6 fruit fly cellular contexts compared by ENCODE assay signal in genomic region chr3R:21349039-21349781, dm6.
A peak's percentile ranks its signal among the peaks of the same experiment; 100 is the strongest.
TF ChIP-seq lines count a peak whose summit lies in the region.

Gene aus (minus strand): TSS chr3R:21349601.

- peak; percentile 10 to 55 for TF ChIP-seq CTCF in S2 (optimal IDR thresholded peaks at IDR 0.05; lab: Kevin White, UChicago)
- TF ChIP-seq CTCF in whole organism, embryonic (GFP tag; optimal IDR thresholded peaks at IDR 0.05; lab: Kevin White, UChicago) = peak; percentile 61

TF ChIP-seq in whole organism, adult, 20 proteins besides CTCF, POLR2A, EP300 and RAD21:
- TF ChIP-seq ovo (GFP tag; optimal IDR thresholded peaks at IDR 0.05; lab: Kevin White, UChicago) (peak; percentile 83), CG7045 (GFP tag; optimal IDR thresholded peaks at IDR 0.05; lab: Kevin White, UChicago) (no peak), CG5204 (GFP tag; optimal IDR thresholded peaks at IDR 0.05; lab: Kevin White, UChicago) (no peak), bab1 (GFP tag; optimal IDR thresholded peaks at IDR 0.05; lab: Kevin White, UChicago) (peak; percentile 19), toe (GFP tag; optimal IDR thresholded peaks at IDR 0.05; lab: Kevin White, UChicago) (no peak), Mnt (GFP tag; optimal IDR thresholded peaks at IDR 0.05; lab: Kevin White, UChicago) (peak; percentile 25), cic (GFP tag; optimal IDR thresholded peaks at IDR 0.05; lab: Kevin White, UChicago) (peak; percentile 39), CG12768 (GFP tag; optimal IDR thresholded peaks at IDR 0.05; lab: Kevin White, UChicago) (peak; percentile 51), pad (GFP tag; optimal IDR thresholded peaks at IDR 0.05; lab: Kevin White, UChicago) (peak; percentile 92), CG33017 (tag; optimal IDR thresholded peaks at IDR 0.05; lab: Kevin White, UChicago) (peak; percentile 5), CG11617 (GFP tag; optimal IDR thresholded peaks at IDR 0.05; lab: Kevin White, UChicago) (no peak), kay (GFP tag; lab: Kevin White, UChicago; ENCODE audit: borderline replicate concordance) (no peak)

TF ChIP-seq in whole organism, embryonic, 481 proteins besides CTCF, POLR2A, EP300 and RAD21 (continues in another document):
- TF ChIP-seq sna (GFP tag; IDR thresholded peaks at IDR 0.05; lab: Robert Waterston, UW; ENCODE audit: partially characterized antibody) (no peak), Mes4 (GFP tag; optimal IDR thresholded peaks at IDR 0.05; lab: Kevin White, UChicago) (no peak), CG8924 (tag; optimal IDR thresholded peaks at IDR 0.05; lab: Kevin White, UChicago) (peak; percentile 53), Sox102F (GFP tag; optimal IDR thresholded peaks at IDR 0.05; lab: Kevin White, UChicago) (no peak), danr (GFP tag; IDR thresholded peaks at IDR 0.05; lab: Robert Waterston, UW) (no peak), sr (GFP tag; IDR thresholded peaks at IDR 0.05; lab: Robert Waterston, UW) (no peak), HLHmδ (GFP tag; optimal IDR thresholded peaks at IDR 0.05; lab: Kevin White, UChicago) (peak; percentile 59), fd102C (GFP tag; optimal IDR thresholded peaks at IDR 0.05; lab: Kevin White, UChicago) (peak; percentile 10), esg (GFP tag; conservative IDR thresholded peaks at IDR 0.05; lab: Robert Waterston, UW) (no peak), ac (GFP tag; optimal IDR thresholded peaks at IDR 0.05; lab: Kevin White, UChicago) (peak; percentile 3), Mrtf (GFP tag; IDR thresholded peaks at IDR 0.05; lab: Robert Waterston, UW) (no peak), dan (GFP tag; IDR thresholded peaks at IDR 0.05; lab: Robert Waterston, UW) (no peak), Doc2 (GFP tag; IDR thresholded peaks at IDR 0.05; lab: Robert Waterston, UW) (no peak), CG12071 (GFP tag; optimal IDR thresholded peaks at IDR 0.05; lab: Kevin White, UChicago) (no peak), MTF-1 (GFP tag; optimal IDR thresholded peaks at IDR 0.05; lab: Kevin White, UChicago; ENCODE audit: borderline replicate concordance) (peak; percentile 66), Sox100B (GFP tag; optimal IDR thresholded peaks at IDR 0.05; lab: Kevin White, UChicago) (no peak), bcd (GFP tag; optimal IDR thresholded peaks at IDR 0.05; lab: Kevin White, UChicago) (no peak), E2f2 (GFP tag; IDR thresholded peaks at IDR 0.05; lab: Robert Waterston, UW) (no peak), ham (GFP tag; IDR thresholded peaks at IDR 0.05; lab: Robert Waterston, UW) (no peak), Bteb2 (GFP tag; optimal IDR thresholded peaks at IDR 0.05; lab: Kevin White, UChicago) (no peak), tx (GFP tag; optimal IDR thresholded peaks at IDR 0.05; lab: Kevin White, UChicago) (no peak)

TF ChIP-seq in whole organism, prepupa, 60 proteins besides CTCF, POLR2A, EP300 and RAD21:
- TF ChIP-seq Eip78C (GFP tag; lab: Kevin White, UChicago) = peak; percentile 65
- peak; percentile 65 for TF ChIP-seq dsx (GFP tag; optimal IDR thresholded peaks at IDR 0.05; lab: Kevin White, UChicago; ENCODE audit: poor library complexity, severe bottlenecking)
- peak; percentile 32 for TF ChIP-seq Sox14 (GFP tag; optimal IDR thresholded peaks at IDR 0.05; lab: Kevin White, UChicago)
- TF ChIP-seq cyc (GFP tag; optimal IDR thresholded peaks at IDR 0.05; lab: Kevin White, UChicago) = no peak
- no peak for TF ChIP-seq ss (GFP tag; optimal IDR thresholded peaks at IDR 0.05; lab: Kevin White, UChicago)
- peak; percentile 23 for TF ChIP-seq CG6854 (GFP tag; optimal IDR thresholded peaks at IDR 0.05; lab: Kevin White, UChicago)
- TF ChIP-seq fkh (GFP tag; optimal IDR thresholded peaks at IDR 0.05; lab: Kevin White, UChicago) = peak; percentile 64
- peak; percentile 2 for TF ChIP-seq Ets96B (tag; optimal IDR thresholded peaks at IDR 0.05; lab: Kevin White, UChicago)
- TF ChIP-seq CG9139 (GFP tag; optimal IDR thresholded peaks at IDR 0.05; lab: Kevin White, UChicago) = peak; percentile 34
- TF ChIP-seq CG6808 (GFP tag; optimal IDR thresholded peaks at IDR 0.05; lab: Kevin White, UChicago) = peak; percentile 22
- TF ChIP-seq net (GFP tag; optimal IDR thresholded peaks at IDR 0.05; lab: Kevin White, UChicago) = peak; percentile 46

TF ChIP-seq in whole organism, pupa, 21 proteins besides CTCF, POLR2A, EP300 and RAD21:
- TF ChIP-seq gl (tag; optimal IDR thresholded peaks at IDR 0.05; lab: Kevin White, UChicago) (peak; percentile 6), CG14655 (GFP tag; optimal IDR thresholded peaks at IDR 0.05; lab: Kevin White, UChicago) (no peak)

TF ChIP-seq in whole organism, wandering third instar larva, 38 proteins besides CTCF, POLR2A, EP300 and RAD21:
- TF ChIP-seq rgr (GFP tag; optimal IDR thresholded peaks at IDR 0.05; lab: Kevin White, UChicago) = no peak
- no peak for TF ChIP-seq HLH106 (tag; optimal IDR thresholded peaks at IDR 0.05; lab: Kevin White, UChicago)
- TF ChIP-seq Hr83 (GFP tag; optimal IDR thresholded peaks at IDR 0.05; lab: Kevin White, UChicago; ENCODE audit: poor library complexity, severe bottlenecking) = peak; percentile 90
- no peak for TF ChIP-seq OdsH (GFP tag; optimal IDR thresholded peaks at IDR 0.05; lab: Kevin White, UChicago)
- TF ChIP-seq Dif (GFP tag; optimal IDR thresholded peaks at IDR 0.05; lab: Kevin White, UChicago; ENCODE audit: partially characterized antibody) = peak; percentile 51
- no peak for TF ChIP-seq sage (GFP tag; optimal IDR thresholded peaks at IDR 0.05; lab: Kevin White, UChicago)
- TF ChIP-seq h (GFP tag; optimal IDR thresholded peaks at IDR 0.05; lab: Kevin White, UChicago) = peak; percentile 18
- TF ChIP-seq Rel (GFP tag; optimal IDR thresholded peaks at IDR 0.05; lab: Kevin White, UChicago) = no peak
- peak; percentile 27 for TF ChIP-seq Rel (tag; optimal IDR thresholded peaks at IDR 0.05; lab: Kevin White, UChicago)
- TF ChIP-seq lola (GFP tag; optimal IDR thresholded peaks at IDR 0.05; lab: Kevin White, UChicago) = no peak
- no peak for TF ChIP-seq CrebA (GFP tag; optimal IDR thresholded peaks at IDR 0.05; lab: Kevin White, UChicago; ENCODE audit: borderline replicate concordance)
- peak; percentile 11 for TF ChIP-seq Sp1 (GFP tag; optimal IDR thresholded peaks at IDR 0.05; lab: Kevin White, UChicago)
- peak; percentile 36 for TF ChIP-seq Myc (optimal IDR thresholded peaks at IDR 0.05; lab: Kevin White, UChicago)
